Worm (Caenorhabditis elegans) whole organism, L3 larva: ENCODE data around the gene fox-1.
A peak's percentile ranks its signal among the peaks of the same experiment; 100 is the strongest.

Source experiments
- R02D3.7 ChIP-seq: fragments of 150-350 bp; optimal IDR thresholded peaks from 2 replicates; lab custom pipeline; 2014; ENCODE audit warnings: missing biosample characterization, missing genetic modification characterization
- ZK546.5 ChIP-seq: sonication (generic microtip); optimal IDR thresholded peaks from 2 replicates; lab custom pipeline; 2017; ENCODE audit warnings: missing biosample characterization, missing genetic modification characterization
- aly-2 ChIP-seq: fragments of 150-350 bp; optimal IDR thresholded peaks from 2 replicates; lab custom pipeline; 2014; ENCODE audit warnings: missing biosample characterization, missing genetic modification characterization
- ama-1 ChIP-seq: fragments of 150-350 bp; optimal IDR thresholded peaks from 2 replicates; lab custom pipeline; 2018
- ceh-16 ChIP-seq: sonication (generic microtip); optimal IDR thresholded peaks from 2 replicates; lab custom pipeline; 2017; ENCODE audit warnings: missing biosample characterization, missing genetic modification characterization
- ceh-28 ChIP-seq: fragments of 150-350 bp; optimal IDR thresholded peaks from 2 replicates; lab custom pipeline; 2014; ENCODE audit warnings: missing biosample characterization, missing genetic modification reagents, missing genetic modification characterization
- ceh-82 ChIP-seq: fragments of 150-350 bp; optimal IDR thresholded peaks from 2 replicates; lab custom pipeline; 2014; ENCODE audit warnings: missing biosample characterization, missing genetic modification characterization
- egl-27 ChIP-seq: sonication (generic microtip); optimal IDR thresholded peaks from 4 replicates; lab custom pipeline; 2017; ENCODE audit warnings: missing biosample characterization, missing genetic modification reagents, missing genetic modification characterization
- egl-5 ChIP-seq: fragments of 150-350 bp; optimal IDR thresholded peaks from 2 replicates; lab custom pipeline; 2017; ENCODE audit warnings: missing biosample characterization, missing genetic modification reagents, missing genetic modification characterization, inconsistent platforms
- elt-1 ChIP-seq: fragments of 150-350 bp; optimal IDR thresholded peaks from 2 replicates; lab custom pipeline; 2014; ENCODE audit warnings: missing biosample characterization, missing genetic modification characterization
- elt-2 ChIP-seq: sonication (generic microtip); optimal IDR thresholded peaks from 2 replicates; lab custom pipeline; 2016; ENCODE audit warnings: missing genetic modification reagents, mild to moderate bottlenecking, missing genetic modification characterization, missing compliant biosample characterization
- elt-3 ChIP-seq, 3 experiments: fragments of 150-350 bp in 1 of 3; sonication (generic microtip) in 2 of 3; optimal IDR thresholded peaks; 2 replicates in 2 of 3; 4 replicates in 1 of 3; lab custom pipeline; 2014 to 2017; ENCODE audit warnings: missing biosample characterization in 3 of 3, missing genetic modification characterization in 3 of 3
- eor-1 ChIP-seq, 2 experiments: fragments of 150-350 bp; optimal IDR thresholded peaks; 2 replicates each; lab custom pipeline; 2014 to 2018; ENCODE audit warnings: missing biosample characterization in 2 of 2, missing genetic modification characterization in 2 of 2
- fkh-10 ChIP-seq: sonication (generic microtip); optimal IDR thresholded peaks from 2 replicates; lab custom pipeline; 2017; ENCODE audit warnings: missing biosample characterization, missing genetic modification reagents, missing genetic modification characterization
- fkh-2 ChIP-seq: fragments of 150-350 bp; optimal IDR thresholded peaks from 2 replicates; lab custom pipeline; 2014; ENCODE audit warnings: missing biosample characterization, missing genetic modification reagents, missing genetic modification characterization
- fos-1 ChIP-seq: fragments of 150-350 bp; optimal IDR thresholded peaks from 2 replicates; lab custom pipeline; 2014; ENCODE audit warnings: missing biosample characterization, missing genetic modification characterization
- hmg-11 ChIP-seq: sonication (generic microtip); optimal IDR thresholded peaks from 2 replicates; lab custom pipeline; 2016; ENCODE audit warnings: missing genetic modification characterization, missing compliant biosample characterization
- jun-1 ChIP-seq: fragments of 150-350 bp; optimal IDR thresholded peaks from 2 replicates; lab custom pipeline; 2014; ENCODE audit warnings: missing biosample characterization, missing genetic modification reagents, missing genetic modification characterization
- lin-15B ChIP-seq: fragments of 150-350 bp; optimal IDR thresholded peaks from 2 replicates; lab custom pipeline; 2014; ENCODE audit warnings: missing biosample characterization, missing genetic modification characterization
- lin-39 ChIP-seq: fragments of 150-350 bp; optimal IDR thresholded peaks from 2 replicates; lab custom pipeline; 2018; ENCODE audit warnings: missing biosample characterization, missing genetic modification reagents, missing genetic modification characterization
- mdl-1 ChIP-seq: fragments of 150-350 bp; optimal IDR thresholded peaks from 2 replicates; lab custom pipeline; 2014; ENCODE audit warnings: missing biosample characterization, missing genetic modification characterization
- mml-1 ChIP-seq: fragments of 150-350 bp; sonication (generic microtip); optimal IDR thresholded peaks from 3 replicates; lab custom pipeline; 2014; ENCODE audit warnings: missing biosample characterization, missing genetic modification characterization
- nfya-1 ChIP-seq: sonication (generic microtip); optimal IDR thresholded peaks from 2 replicates; lab custom pipeline; 2017; ENCODE audit warnings: missing genetic modification characterization, mild to moderate bottlenecking, missing compliant biosample characterization, antibody characterized with exemption, moderate library complexity; ENCODE audit not compliant: insufficient read depth
- nhr-11 ChIP-seq: fragments of 150-350 bp; optimal IDR thresholded peaks from 2 replicates; lab custom pipeline; 2014; ENCODE audit warnings: missing biosample characterization, missing genetic modification characterization
- nhr-23 ChIP-seq: fragments of 150-350 bp; optimal IDR thresholded peaks from 2 replicates; lab custom pipeline; 2014; ENCODE audit warnings: missing biosample characterization, missing genetic modification reagents, missing genetic modification characterization
- nhr-237 ChIP-seq: fragments of 150-350 bp; optimal IDR thresholded peaks from 2 replicates; lab custom pipeline; 2014; ENCODE audit warnings: missing biosample characterization, missing genetic modification characterization
- nhr-25 ChIP-seq: sonication (generic microtip); optimal IDR thresholded peaks from 2 replicates; lab custom pipeline; 2017; ENCODE audit warnings: missing biosample characterization, missing genetic modification characterization
- nhr-67 ChIP-seq: fragments of 150-350 bp; optimal IDR thresholded peaks from 2 replicates; lab custom pipeline; 2014; ENCODE audit warnings: missing biosample characterization, missing genetic modification characterization
- nhr-76 ChIP-seq: fragments of 150-350 bp; sonication (generic microtip); optimal IDR thresholded peaks from 5 replicates; lab custom pipeline; 2014; ENCODE audit warnings: missing biosample characterization, missing genetic modification characterization
- pha-4 ChIP-seq: fragments of 150-350 bp; optimal IDR thresholded peaks from 2 replicates; lab custom pipeline; 2014; ENCODE audit warnings: missing biosample characterization, missing genetic modification reagents, missing genetic modification characterization
- pqm-1 ChIP-seq: fragments of 150-350 bp; optimal IDR thresholded peaks from 2 replicates; lab custom pipeline; 2017; ENCODE audit warnings: missing biosample characterization, missing genetic modification characterization, inconsistent platforms
- skn-1 ChIP-seq: fragments of 150-350 bp; optimal IDR thresholded peaks from 2 replicates; lab custom pipeline; 2014; ENCODE audit warnings: missing biosample characterization, missing genetic modification characterization
- snpc-4 ChIP-seq: fragments of 150-350 bp; optimal IDR thresholded peaks from 2 replicates; lab custom pipeline; 2014; ENCODE audit warnings: missing biosample characterization, missing genetic modification characterization
- tbx-2 ChIP-seq: sonication (generic microtip); optimal IDR thresholded peaks from 2 replicates; lab custom pipeline; 2016; ENCODE audit warnings: mild to moderate bottlenecking, missing genetic modification characterization, missing compliant biosample characterization
- unc-39 ChIP-seq: sonication (generic microtip); optimal IDR thresholded peaks from 4 replicates; lab custom pipeline; 2017; ENCODE audit warnings: missing biosample characterization, missing genetic modification characterization
- zag-1 ChIP-seq: fragments of 150-350 bp; optimal IDR thresholded peaks from 2 replicates; lab custom pipeline; 2014; ENCODE audit warnings: missing biosample characterization, missing genetic modification characterization
- ztf-11 ChIP-seq: fragments of 150-350 bp; optimal IDR thresholded peaks from 2 replicates; lab custom pipeline; 2014; ENCODE audit warnings: missing biosample characterization, missing genetic modification characterization
- ztf-4 ChIP-seq: fragments of 150-350 bp; optimal IDR thresholded peaks from 2 replicates; lab custom pipeline; 2014; ENCODE audit warnings: missing biosample characterization, missing genetic modification characterization

fox-1 gene

ce11 chrX:2488526-2489098, 28.9 kb upstream of the fox-1 start, which contains the start of gene hid-1:
hid-1 (plus strand) TSS chrX:2489048.
- TF ChIP-seq elt-2 (tag; lab: Kevin White, UChicago) (peak; percentile 4), lin-39 (tag; lab: Kevin White, UChicago) (peak; percentile 62), snpc-4 (tag; lab: Kevin White, UChicago) (no peak), fkh-10 (GFP tag; lab: Kevin White, UChicago) (peak; percentile 20), mdl-1 (tag; lab: Kevin White, UChicago) (no peak), fkh-2 (tag; lab: Kevin White, UChicago) (no peak), hmg-11 (peak; percentile 69), nfya-1 (tag; lab: Kevin White, UChicago) (peak; percentile 38), pha-4 (tag; lab: Kevin White, UChicago) (peak; percentile 30), tbx-2 (tag; lab: Kevin White, UChicago) (no peak)

ce11 chrX:2483078-2483477, 23.4 kb upstream of the fox-1 start, which contains the start of gene K02E10.4:
K02E10.4 (plus strand) TSS chrX:2483263.
- TF ChIP-seq ceh-16 (no peak), nhr-23 (tag; lab: Kevin White, UChicago) (peak; percentile 46)

- peak; percentile 9 for TF ChIP-seq pqm-1 (tag; lab: Kevin White, UChicago)
- no peak for TF ChIP-seq snpc-4 (tag; lab: Kevin White, UChicago)
- no peak for TF ChIP-seq elt-1 (tag; lab: Kevin White, UChicago)
- TF ChIP-seq egl-5 (tag; lab: Kevin White, UChicago), result no peak
Measured at ce11 chrX:2482622-2483021, 22.9 kb upstream of the fox-1 start, which contains the start of gene K02E10.6. K02E10.6 (minus strand) TSS chrX:2482770.

- TF ChIP-seq ztf-4 (tag; lab: Kevin White, UChicago) (no peak), nhr-237 (tag; lab: Kevin White, UChicago) (no peak), fos-1 (tag; lab: Kevin White, UChicago) (no peak), zag-1 (tag; lab: Kevin White, UChicago) (no peak), pha-4 (tag; lab: Kevin White, UChicago) (no peak), lin-15B (no peak), nhr-76 (tag; lab: Kevin White, UChicago) (no peak), unc-39 (tag; lab: Kevin White, UChicago) (no peak), mdl-1 (tag; lab: Kevin White, UChicago) (no peak)
Measured at ce11 chrX:2478823-2479222, 19.1 kb upstream of the fox-1 start, which contains the start of gene K02E10.5. K02E10.5 (minus strand) TSS chrX:2478923.

ce11 chrX:2475873-2476272, 16.2 kb upstream of the fox-1 start, which contains the start of gene R04B3.3:
R04B3.3 (minus strand) TSS chrX:2475973.
- TF ChIP-seq ZK546.5 (tag; lab: Kevin White, UChicago), result no peak
- TF ChIP-seq nhr-25 (tag; lab: Kevin White, UChicago), result no peak
- no peak for TF ChIP-seq lin-15B
- no peak for TF ChIP-seq fkh-2 (tag; lab: Kevin White, UChicago)
- no peak for TF ChIP-seq elt-2 (tag; lab: Kevin White, UChicago)
- TF ChIP-seq ztf-11 (tag; lab: Kevin White, UChicago), result no peak
- no peak for TF ChIP-seq eor-1 (tag; optimal IDR thresholded peaks at IDR 0.05; lab: Kevin White, UChicago)
- TF ChIP-seq ama-1 (lab: Kevin White, UChicago), result no peak
- no peak for TF ChIP-seq skn-1 (tag; lab: Kevin White, UChicago)
- no peak for TF ChIP-seq nfya-1 (tag; lab: Kevin White, UChicago)
- TF ChIP-seq ceh-16, result no peak
- no peak for TF ChIP-seq elt-3 (tag; optimal IDR thresholded peaks at IDR 0.05; lab: Kevin White, UChicago)
- no peak for TF ChIP-seq mdl-1 (tag; lab: Kevin White, UChicago)
- TF ChIP-seq nhr-237 (tag; lab: Kevin White, UChicago), result no peak
- no peak for TF ChIP-seq egl-27 (tag; lab: Kevin White, UChicago)
- TF ChIP-seq nhr-76 (tag; lab: Kevin White, UChicago), result no peak
- TF ChIP-seq egl-5 (tag; lab: Kevin White, UChicago), result no peak

ce11 chrX:2473618-2474017, 13.9 kb upstream of the fox-1 start, which contains the start of gene R04B3.2:
R04B3.2 (minus strand) TSS chrX:2473718.
- TF ChIP-seq ceh-28 (tag; lab: Kevin White, UChicago), result no peak
- TF ChIP-seq jun-1 (tag; lab: Kevin White, UChicago), result no peak
- no peak for TF ChIP-seq fos-1 (tag; lab: Kevin White, UChicago)
- TF ChIP-seq nhr-76 (tag; lab: Kevin White, UChicago), result no peak
- no peak for TF ChIP-seq skn-1 (tag; lab: Kevin White, UChicago)
- TF ChIP-seq mml-1 (tag; lab: Kevin White, UChicago), result no peak
- no peak for TF ChIP-seq fkh-2 (tag; lab: Kevin White, UChicago)
- no peak for TF ChIP-seq nhr-67 (tag; lab: Kevin White, UChicago)
- TF ChIP-seq ceh-82 (tag; lab: Kevin White, UChicago), result no peak
- TF ChIP-seq pha-4 (tag; lab: Kevin White, UChicago), result no peak
- TF ChIP-seq unc-39 (tag; lab: Kevin White, UChicago), result no peak
- no peak for TF ChIP-seq aly-2 (tag; lab: Kevin White, UChicago)
- TF ChIP-seq ztf-4 (tag; lab: Kevin White, UChicago), result no peak
- no peak for TF ChIP-seq eor-1 (tag; optimal IDR thresholded peaks at IDR 0.05; lab: Kevin White, UChicago)
- TF ChIP-seq hmg-11, result no peak
- TF ChIP-seq lin-39 (tag; lab: Kevin White, UChicago), result no peak
- no peak for TF ChIP-seq ceh-16
- no peak for TF ChIP-seq R02D3.7 (tag; lab: Kevin White, UChicago)
- no peak for TF ChIP-seq nhr-11 (tag; lab: Kevin White, UChicago)
